Fruit fly (Drosophila melanogaster) whole organism, pupa: ENCODE data around the gene CG5043.

Source experiments
- Pif1A ChIP-seq: fragments of 200-800 bp; sonication (Bioruptor generic); optimal IDR thresholded peaks from 3 replicates; lab custom pipeline; 2016; ENCODE audit warnings: missing biosample characterization, missing genetic modification characterization
- rn ChIP-seq: fragments of 200-800 bp; sonication (Bioruptor generic); IDR thresholded peaks from 2 replicates; pipeline ENCODE4 v1.3.6; 2022; ENCODE audit warnings: missing biosample characterization, missing genetic modification characterization

dm6 chr2L:17447071-17447470 is 13.4 kb downstream of the CG5043 start:
- TF ChIP-seq rn (GFP tag; lab: Robert Waterston, UW) (no peak), Pif1A (GFP tag; lab: Kevin White, UChicago) (no peak)
